Comparison of ENCODE assay signal across 1 fruit fly cellular context in the genomic region with DNA sequence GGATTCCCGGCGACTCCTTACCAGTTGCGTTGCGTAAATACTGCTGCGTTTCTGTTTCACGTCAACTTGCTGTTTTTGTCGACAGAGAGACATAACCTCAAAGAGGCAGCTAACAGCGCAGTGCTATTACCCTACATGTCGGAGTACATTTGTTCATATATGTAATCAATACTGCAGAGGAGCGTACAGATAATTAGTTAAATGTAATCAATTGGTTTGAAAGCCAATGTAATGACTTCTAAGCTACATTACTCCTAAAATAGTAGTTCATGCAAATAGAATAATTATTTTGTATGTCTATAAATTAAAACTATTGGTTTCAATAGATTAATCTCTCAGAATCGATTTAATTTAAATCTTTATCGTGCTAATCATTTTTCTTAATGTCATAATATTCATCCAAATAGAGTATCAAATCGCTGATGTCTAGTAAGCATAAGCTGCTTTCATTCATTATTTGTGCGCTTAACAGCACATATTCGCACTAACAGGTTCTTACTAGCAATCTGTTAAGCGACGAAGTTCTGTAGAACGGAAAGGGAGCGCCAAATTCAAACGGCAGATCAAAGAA.
TF ChIP-seq lines count a peak whose summit lies in the region.

TSS of gene SLIRP1 (minus strand) at position 95 of the 571 bp plus-strand sequence.
TSS of gene anox (minus strand) at position 95 of the 571 bp plus-strand sequence.

TF ChIP-seq in whole organism, embryonic, 481 proteins besides CTCF, POLR2A, EP300 and RAD21 (continued from another document and continues in another):
- no peak for TF ChIP-seq CG16813 (GFP tag; IDR thresholded peaks at IDR 0.05; lab: Robert Waterston, UW; ENCODE audit: partially characterized antibody)
- TF ChIP-seq CG6654 (GFP tag; optimal IDR thresholded peaks at IDR 0.05; lab: Kevin White, UChicago): peak; percentile 65
- TF ChIP-seq CG1529 (GFP tag; optimal IDR thresholded peaks at IDR 0.05; lab: Kevin White, UChicago): peak; percentile 78
- peak; percentile 90 for TF ChIP-seq bcd (GFP tag; optimal IDR thresholded peaks at IDR 0.05; lab: Kevin White, UChicago)
- TF ChIP-seq CG12744 (GFP tag; optimal IDR thresholded peaks at IDR 0.05; lab: Kevin White, UChicago): peak; percentile 67
- peak; percentile 80 for TF ChIP-seq zen (tag; optimal IDR thresholded peaks at IDR 0.05; lab: Kevin White, UChicago)
- TF ChIP-seq lmd (GFP tag; IDR thresholded peaks at IDR 0.05; lab: Robert Waterston, UW): peak; percentile 88
- peak; percentile 67 for TF ChIP-seq Lhr (GFP tag; optimal IDR thresholded peaks at IDR 0.05; lab: Kevin White, UChicago)
- TF ChIP-seq CG33213 (GFP tag; optimal IDR thresholded peaks at IDR 0.05; lab: Kevin White, UChicago): peak; percentile 45
- 0 out of 2 replicates have a peak, but pooled peaks have one; percentile 33 for TF ChIP-seq rib (GFP tag; IDR thresholded peaks at IDR 0.05; lab: Robert Waterston, UW)
- TF ChIP-seq lola (GFP tag; optimal IDR thresholded peaks at IDR 0.05; lab: Kevin White, UChicago): peak in 1 of 3 experiments; percentile 92
- peak; percentile 74 for TF ChIP-seq Deaf1 (tag; optimal IDR thresholded peaks at IDR 0.05; lab: Kevin White, UChicago)
- TF ChIP-seq kni (GFP tag; optimal IDR thresholded peaks at IDR 0.05; lab: Kevin White, UChicago): peak; percentile 66
- peak; percentile 52 for TF ChIP-seq CG4707 (GFP tag; optimal IDR thresholded peaks at IDR 0.05; lab: Kevin White, UChicago)
- peak; percentile 80 for TF ChIP-seq CG3847 (GFP tag; IDR thresholded peaks at IDR 0.05; lab: Robert Waterston, UW)
- TF ChIP-seq CG1233 (GFP tag; optimal IDR thresholded peaks at IDR 0.05; lab: Kevin White, UChicago): peak; percentile 87
- TF ChIP-seq CG9727 (GFP tag; optimal IDR thresholded peaks at IDR 0.05; lab: Kevin White, UChicago): peak; percentile 92
- peak; percentile 72 for TF ChIP-seq wor (GFP tag; IDR thresholded peaks at IDR 0.05; lab: Robert Waterston, UW)
- TF ChIP-seq CG13296 (GFP tag; optimal IDR thresholded peaks at IDR 0.05; lab: Kevin White, UChicago): peak; percentile 86
- peak; percentile 80 for TF ChIP-seq CG17359 (tag; optimal IDR thresholded peaks at IDR 0.05; lab: Kevin White, UChicago)
- peak; percentile 44; the same call in 1 of the 2 replicates for TF ChIP-seq Gsc (GFP tag; IDR thresholded peaks at IDR 0.05; lab: Robert Waterston, UW)
- peak; percentile 64; the same call in 1 of the 2 replicates for TF ChIP-seq Taf1 (GFP tag; IDR thresholded peaks at IDR 0.05; lab: Robert Waterston, UW)
- peak; percentile 31 for TF ChIP-seq TFAM (GFP tag; optimal IDR thresholded peaks at IDR 0.05; lab: Kevin White, UChicago)
- TF ChIP-seq trh (GFP tag; optimal IDR thresholded peaks at IDR 0.05; lab: Kevin White, UChicago): peak; percentile 81
- TF ChIP-seq Fer3 (tag; optimal IDR thresholded peaks at IDR 0.05; lab: Kevin White, UChicago): peak; percentile 85
- TF ChIP-seq ato (GFP tag; IDR thresholded peaks at IDR 0.05; lab: Robert Waterston, UW; ENCODE audit: partially characterized antibody): no peak
- TF ChIP-seq Dip2 (GFP tag; IDR thresholded peaks at IDR 0.05; lab: Robert Waterston, UW): no peak
- peak; percentile 92 for TF ChIP-seq Med (GFP tag; lab: Kevin White, UChicago)
- no peak for TF ChIP-seq CkIIα-i1 (GFP tag; IDR thresholded peaks at IDR 0.05; lab: Robert Waterston, UW)
- TF ChIP-seq CG10321 (GFP tag; IDR thresholded peaks at IDR 0.05; lab: Robert Waterston, UW): peak; percentile 22; the same call in 1 of the 2 replicates
- TF ChIP-seq Oli (tag; optimal IDR thresholded peaks at IDR 0.05; lab: Kevin White, UChicago): peak; percentile 91
- peak; percentile 89 for TF ChIP-seq CG6689 (GFP tag; IDR thresholded peaks at IDR 0.05; lab: Robert Waterston, UW)
- peak; percentile 48; the same call in 1 of the 3 replicates for TF ChIP-seq ase (GFP tag; IDR thresholded peaks at IDR 0.05; lab: Robert Waterston, UW)
- no peak for TF ChIP-seq sens-2 (GFP tag; IDR thresholded peaks at IDR 0.05; lab: Robert Waterston, UW)
- peak; percentile 35 for TF ChIP-seq CG13123 (GFP tag; optimal IDR thresholded peaks at IDR 0.05; lab: Kevin White, UChicago)
- peak; percentile 64 for TF ChIP-seq CG2202 (tag; optimal IDR thresholded peaks at IDR 0.05; lab: Kevin White, UChicago)
- TF ChIP-seq CG4820 (GFP tag; optimal IDR thresholded peaks at IDR 0.05; lab: Kevin White, UChicago): peak; percentile 72
- TF ChIP-seq CG6683 (GFP tag; optimal IDR thresholded peaks at IDR 0.05; lab: Kevin White, UChicago): peak; percentile 72
- TF ChIP-seq CG8089 (GFP tag; optimal IDR thresholded peaks at IDR 0.05; lab: Kevin White, UChicago): peak; percentile 61
- TF ChIP-seq CG6813 (GFP tag; optimal IDR thresholded peaks at IDR 0.05; lab: Kevin White, UChicago): peak; percentile 70
- TF ChIP-seq tll (GFP tag; optimal IDR thresholded peaks at IDR 0.05; lab: Kevin White, UChicago): peak in 1 of 2 experiments; percentile 29
- no peak for TF ChIP-seq sc (optimal IDR thresholded peaks at IDR 0.05; lab: Kevin White, UChicago)
- TF ChIP-seq sc (GFP tag; optimal IDR thresholded peaks at IDR 0.05; lab: Kevin White, UChicago): peak; percentile 72
- TF ChIP-seq Sox102F (GFP tag; optimal IDR thresholded peaks at IDR 0.05; lab: Kevin White, UChicago): peak; percentile 89
- peak; percentile 86 for TF ChIP-seq CG15601 (tag; optimal IDR thresholded peaks at IDR 0.05; lab: Kevin White, UChicago)
- no peak for TF ChIP-seq pan (optimal IDR thresholded peaks at IDR 0.05; lab: Kevin White, UChicago)
- TF ChIP-seq pan (GFP tag; optimal IDR thresholded peaks at IDR 0.05 in 1 of 2, IDR thresholded peaks at IDR 0.05 in 1 of 2): peak in 1 of 2 experiments; percentile 78
- no peak for TF ChIP-seq Asciz (GFP tag; optimal IDR thresholded peaks at IDR 0.05; lab: Kevin White, UChicago)
- TF ChIP-seq CG6272 (GFP tag; IDR thresholded peaks at IDR 0.05; lab: Robert Waterston, UW): peak; percentile 48; the same call in 1 of the 2 replicates
- TF ChIP-seq CG43689 (GFP tag; IDR thresholded peaks at IDR 0.05; lab: Robert Waterston, UW): no peak
- peak; percentile 82 to 97 for TF ChIP-seq Pdp1 (GFP tag; optimal IDR thresholded peaks at IDR 0.05; lab: Kevin White, UChicago)
- TF ChIP-seq disco-r (GFP tag; optimal IDR thresholded peaks at IDR 0.05; lab: Kevin White, UChicago): peak; percentile 40
- no peak for TF ChIP-seq corto (GFP tag; optimal IDR thresholded peaks at IDR 0.05; lab: Kevin White, UChicago)
- TF ChIP-seq sr (GFP tag; IDR thresholded peaks at IDR 0.05; lab: Robert Waterston, UW): no peak
- peak; percentile 85 for TF ChIP-seq caup (GFP tag; optimal IDR thresholded peaks at IDR 0.05; lab: Kevin White, UChicago; ENCODE audit: severe bottlenecking)
- TF ChIP-seq ken (GFP tag; IDR thresholded peaks at IDR 0.05; lab: Robert Waterston, UW): peak; percentile 65; the same call in 2 of the 3 replicates
- peak; percentile 92 for TF ChIP-seq dmrt11E (tag; optimal IDR thresholded peaks at IDR 0.05; lab: Kevin White, UChicago)
- peak; percentile 57 for TF ChIP-seq en (GFP tag; optimal IDR thresholded peaks at IDR 0.05; lab: Kevin White, UChicago)
- peak; percentile 32 for TF ChIP-seq lab (GFP tag; optimal IDR thresholded peaks at IDR 0.05; lab: Kevin White, UChicago)
- TF ChIP-seq NfI (GFP tag; optimal IDR thresholded peaks at IDR 0.05; lab: Kevin White, UChicago): peak; percentile 85
- peak; percentile 71 for TF ChIP-seq croc (GFP tag; conservative IDR thresholded peaks at IDR 0.05; lab: Robert Waterston, UW)
- TF ChIP-seq sna (GFP tag; IDR thresholded peaks at IDR 0.05; lab: Robert Waterston, UW; ENCODE audit: partially characterized antibody): no peak
- TF ChIP-seq BEAF-32 (GFP tag; optimal IDR thresholded peaks at IDR 0.05; lab: Kevin White, UChicago): peak; percentile 25
- TF ChIP-seq CG15011 (GFP tag; optimal IDR thresholded peaks at IDR 0.05; lab: Kevin White, UChicago): peak; percentile 82
- TF ChIP-seq al (GFP tag; IDR thresholded peaks at IDR 0.05; lab: Robert Waterston, UW): peak; percentile 55
- TF ChIP-seq Dek (tag; optimal IDR thresholded peaks at IDR 0.05; lab: Kevin White, UChicago): peak; percentile 88
- peak; percentile 82 for TF ChIP-seq CHES-1-like (GFP tag; optimal IDR thresholded peaks at IDR 0.05; lab: Kevin White, UChicago)
- no peak for TF ChIP-seq gfzf (GFP tag; optimal IDR thresholded peaks at IDR 0.05; lab: Kevin White, UChicago)
- TF ChIP-seq Drgx (GFP tag; IDR thresholded peaks at IDR 0.05; lab: Robert Waterston, UW): peak; percentile 66
- TF ChIP-seq gsb (GFP tag; IDR thresholded peaks at IDR 0.05; lab: Robert Waterston, UW): peak; percentile 58
- peak; percentile 67 for TF ChIP-seq CG11093 (GFP tag; IDR thresholded peaks at IDR 0.05; lab: Robert Waterston, UW)
- TF ChIP-seq fd64A (GFP tag; optimal IDR thresholded peaks at IDR 0.05; lab: Kevin White, UChicago): peak; percentile 24
- TF ChIP-seq CG1792 (GFP tag; optimal IDR thresholded peaks at IDR 0.05; lab: Kevin White, UChicago): peak; percentile 18
- TF ChIP-seq Bgb (GFP tag; IDR thresholded peaks at IDR 0.05; lab: Robert Waterston, UW; ENCODE audit: partially characterized antibody): no peak
- TF ChIP-seq pum (GFP tag; optimal IDR thresholded peaks at IDR 0.05; lab: Kevin White, UChicago): peak; percentile 71
- peak; percentile 63 for TF ChIP-seq CG5180 (GFP tag; optimal IDR thresholded peaks at IDR 0.05; lab: Kevin White, UChicago)
- peak; percentile 38; the same call in 1 of the 2 replicates for TF ChIP-seq wdn (GFP tag; IDR thresholded peaks at IDR 0.05; lab: Robert Waterston, UW)
- TF ChIP-seq Xrp1 (GFP tag; IDR thresholded peaks at IDR 0.05; lab: Robert Waterston, UW): peak; percentile 87
- TF ChIP-seq CG18011 (GFP tag; optimal IDR thresholded peaks at IDR 0.05; lab: Kevin White, UChicago): peak; percentile 54
- peak; percentile 58; the same call in 1 of the 2 replicates for TF ChIP-seq H2.0 (GFP tag; IDR thresholded peaks at IDR 0.05; lab: Robert Waterston, UW)
- peak; percentile 80 for TF ChIP-seq HHEX (GFP tag; optimal IDR thresholded peaks at IDR 0.05; lab: Kevin White, UChicago)
- TF ChIP-seq Antp (GFP tag; optimal IDR thresholded peaks at IDR 0.05; lab: Kevin White, UChicago): peak; percentile 65
- TF ChIP-seq CG4617 (GFP tag; optimal IDR thresholded peaks at IDR 0.05; lab: Kevin White, UChicago; ENCODE audit: borderline replicate concordance): peak; percentile 55
- TF ChIP-seq ara (GFP tag; IDR thresholded peaks at IDR 0.05; lab: Robert Waterston, UW): 0 out of 2 replicates have a peak, but pooled peaks have one; percentile 38
- TF ChIP-seq bab2 (GFP tag; optimal IDR thresholded peaks at IDR 0.05; lab: Kevin White, UChicago): peak; percentile 68
- peak; percentile 66 for TF ChIP-seq ATbp (GFP tag; optimal IDR thresholded peaks at IDR 0.05; lab: Kevin White, UChicago)
- TF ChIP-seq tna (GFP tag; IDR thresholded peaks at IDR 0.05; lab: Robert Waterston, UW; ENCODE audit: partially characterized antibody): no peak
- TF ChIP-seq CG10959 (GFP tag; IDR thresholded peaks at IDR 0.05; lab: Robert Waterston, UW): no peak
- peak; percentile 91 for TF ChIP-seq Abd-B (GFP tag; optimal IDR thresholded peaks at IDR 0.05; lab: Kevin White, UChicago)
- no peak for TF ChIP-seq HLHmδ (GFP tag; optimal IDR thresholded peaks at IDR 0.05; lab: Kevin White, UChicago)
- TF ChIP-seq Fer2 (tag; optimal IDR thresholded peaks at IDR 0.05; lab: Kevin White, UChicago): peak; percentile 61
- TF ChIP-seq esg (GFP tag; conservative IDR thresholded peaks at IDR 0.05; lab: Robert Waterston, UW): peak; percentile 84
- TF ChIP-seq Hr39 (optimal IDR thresholded peaks at IDR 0.05; lab: Kevin White, UChicago): no peak
- peak; percentile 88 for TF ChIP-seq Ptx1 (GFP tag; IDR thresholded peaks at IDR 0.05; lab: Robert Waterston, UW)
- TF ChIP-seq CG18764 (GFP tag; optimal IDR thresholded peaks at IDR 0.05; lab: Kevin White, UChicago): peak; percentile 77
- TF ChIP-seq Poxn (GFP tag; IDR thresholded peaks at IDR 0.05; lab: Robert Waterston, UW): peak; percentile 46; the same call in 1 of the 2 replicates
- TF ChIP-seq unc-4 (GFP tag; IDR thresholded peaks at IDR 0.05; lab: Robert Waterston, UW; ENCODE audit: partially characterized antibody): no peak
- TF ChIP-seq Tbp (GFP tag; optimal IDR thresholded peaks at IDR 0.05; lab: Kevin White, UChicago): no peak
- peak; percentile 69 for TF ChIP-seq tx (GFP tag; optimal IDR thresholded peaks at IDR 0.05; lab: Kevin White, UChicago)
- TF ChIP-seq dati (GFP tag; IDR thresholded peaks at IDR 0.05; lab: Robert Waterston, UW): no peak
- TF ChIP-seq HLH4C (GFP tag; IDR thresholded peaks at IDR 0.05; lab: Robert Waterston, UW; ENCODE audit: partially characterized antibody): no peak
- peak; percentile 60 for TF ChIP-seq CG4328 (GFP tag; optimal IDR thresholded peaks at IDR 0.05; lab: Kevin White, UChicago)
- TF ChIP-seq inv (GFP tag; IDR thresholded peaks at IDR 0.05; lab: Robert Waterston, UW; ENCODE audit: partially characterized antibody): no peak
- TF ChIP-seq CG3726 (GFP tag; IDR thresholded peaks at IDR 0.05; lab: Robert Waterston, UW): peak; percentile 48; the same call in 1 of the 3 replicates
- TF ChIP-seq pnt (GFP tag; optimal IDR thresholded peaks at IDR 0.05; lab: Kevin White, UChicago): peak; percentile 60
- peak; percentile 85 for TF ChIP-seq tgo (GFP tag; IDR thresholded peaks at IDR 0.05; lab: Robert Waterston, UW)
- TF ChIP-seq Hsf (GFP tag; optimal IDR thresholded peaks at IDR 0.05; lab: Kevin White, UChicago): peak; percentile 89
- TF ChIP-seq kay (GFP tag; optimal IDR thresholded peaks at IDR 0.05; lab: Kevin White, UChicago): peak; percentile 76
- peak; percentile 81 for TF ChIP-seq Atf6 (GFP tag; IDR thresholded peaks at IDR 0.05; lab: Robert Waterston, UW)
- peak; percentile 90 for TF ChIP-seq Hmr (GFP tag; optimal IDR thresholded peaks at IDR 0.05; lab: Kevin White, UChicago)
- TF ChIP-seq vvl (GFP tag; IDR thresholded peaks at IDR 0.05; lab: Robert Waterston, UW): peak; percentile 80
- TF ChIP-seq cas (GFP tag; IDR thresholded peaks at IDR 0.05; lab: Robert Waterston, UW): peak; percentile 69
- peak; percentile 90 for TF ChIP-seq dysf (GFP tag; IDR thresholded peaks at IDR 0.05; lab: Robert Waterston, UW)
- TF ChIP-seq CG13624 (GFP tag; optimal IDR thresholded peaks at IDR 0.05; lab: Kevin White, UChicago): peak; percentile 79
- TF ChIP-seq CG1602 (GFP tag; optimal IDR thresholded peaks at IDR 0.05; lab: Kevin White, UChicago): peak; percentile 89
- no peak for TF ChIP-seq fru (optimal IDR thresholded peaks at IDR 0.05; lab: Kevin White, UChicago)
- peak; percentile 76 for TF ChIP-seq Nf-YC (tag; optimal IDR thresholded peaks at IDR 0.05; lab: Kevin White, UChicago)
- TF ChIP-seq CG4424 (GFP tag; optimal IDR thresholded peaks at IDR 0.05; lab: Kevin White, UChicago): peak; percentile 89
- TF ChIP-seq CG8765 (GFP tag; IDR thresholded peaks at IDR 0.05; lab: Robert Waterston, UW): peak; percentile 49; the same call in 1 of the 2 replicates
- peak; percentile 83 for TF ChIP-seq sug (tag; optimal IDR thresholded peaks at IDR 0.05; lab: Kevin White, UChicago)
